Fruit fly (Drosophila melanogaster) whole organism, wandering third instar larva: Measurements from ENCODE around the gene mRpS22.
A peak's percentile ranks its signal among the peaks of the same experiment; 100 is the strongest.

Experiments used
- CG9705 ChIP-seq: fragments of 200-800 bp; sonication (Bioruptor generic); optimal IDR thresholded peaks from 2 replicates; lab custom pipeline; 2018; ENCODE audit warnings: missing biosample characterization, mild to moderate bottlenecking, missing genetic modification characterization
- Dfd ChIP-seq: fragments of >200 bp; optimal IDR thresholded peaks from 2 replicates; lab custom pipeline; 2017; ENCODE audit warnings: missing biosample characterization, missing genetic modification characterization
- HLH106 ChIP-seq: fragments of 200-800 bp; optimal IDR thresholded peaks from 3 replicates; lab custom pipeline; 2019; ENCODE audit warnings: missing biosample characterization, mild to moderate bottlenecking, missing genetic modification characterization, moderate library complexity
- Hr78 ChIP-seq: fragments of >200 bp; optimal IDR thresholded peaks from 2 replicates; lab custom pipeline; 2017; ENCODE audit warnings: missing biosample characterization, missing genetic modification characterization
- br ChIP-seq: fragments of 200-800 bp; sonication (Bioruptor generic); optimal IDR thresholded peaks from 2 replicates; lab custom pipeline; 2016; ENCODE audit warnings: missing biosample characterization, missing genetic modification characterization
- dmrt93B ChIP-seq: fragments of 200-800 bp; sonication (Bioruptor generic); optimal IDR thresholded peaks from 2 replicates; lab custom pipeline; 2018; ENCODE audit warnings: missing biosample characterization, mild to moderate bottlenecking, missing genetic modification characterization
- h ChIP-seq: fragments of 200-800 bp; sonication (Bioruptor generic); optimal IDR thresholded peaks from 3 replicates; lab custom pipeline; 2016; ENCODE audit warnings: missing biosample characterization, mild to moderate bottlenecking, missing genetic modification characterization
- lola ChIP-seq: fragments of >200 bp; optimal IDR thresholded peaks from 2 replicates; lab custom pipeline; 2017; ENCODE audit warnings: missing biosample characterization, missing genetic modification characterization
- pan ChIP-seq: fragments of >200 bp; optimal IDR thresholded peaks from 2 replicates; lab custom pipeline; 2017
- sv ChIP-seq: fragments of 200-800 bp; sonication (Bioruptor generic); optimal IDR thresholded peaks from 3 replicates; lab custom pipeline; 2016; ENCODE audit warnings: missing biosample characterization, missing genetic modification characterization
- usp ChIP-seq: fragments of >200 bp; optimal IDR thresholded peaks from 2 replicates; lab custom pipeline; 2017; ENCODE audit warnings: missing biosample characterization, missing genetic modification characterization

DNA sequence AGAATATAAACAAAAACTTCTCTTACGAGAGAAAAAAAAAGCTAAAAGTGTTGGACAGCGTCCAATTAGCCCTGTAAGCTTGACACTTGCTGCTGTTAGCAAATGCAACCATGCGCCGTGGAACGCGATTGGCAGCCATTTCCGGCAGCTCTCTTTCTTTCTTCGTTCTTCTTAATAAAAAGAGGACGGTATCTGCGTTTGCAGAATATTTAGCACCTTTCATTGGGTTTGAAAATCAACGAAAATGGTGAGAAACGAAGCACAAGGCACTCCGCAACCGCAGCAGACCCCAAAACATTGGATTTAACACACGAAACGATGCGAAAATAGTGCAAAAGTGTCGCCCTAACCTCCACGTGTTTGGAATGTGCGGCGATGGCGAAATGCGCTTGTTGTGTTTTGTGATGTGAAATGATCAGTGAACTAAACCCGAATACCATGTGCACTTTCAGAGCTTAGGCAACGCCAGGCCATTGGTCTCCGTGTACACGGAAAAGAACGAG lies 6.0 kb downstream of the mRpS22 start, which contains the start of gene RpL4:
- TF ChIP-seq pan (lab: Kevin White, UChicago) (no peak), dmrt93B (peak; percentile 77), h (peak; percentile 76), sv (GFP tag; lab: Kevin White, UChicago) (peak; percentile 83), Hr78 (GFP tag; lab: Kevin White, UChicago) (no peak), HLH106 (peak; percentile 37), CG9705 (GFP tag; lab: Kevin White, UChicago) (peak; percentile 81), Dfd (GFP tag; lab: Kevin White, UChicago) (no peak), usp (GFP tag; lab: Kevin White, UChicago) (no peak), lola (GFP tag; lab: Kevin White, UChicago) (no peak), br (GFP tag; lab: Kevin White, UChicago) (peak; percentile 74)
